Fruit fly (Drosophila melanogaster) whole organism, adult: ENCODE measurements around the gene stac.

ENCODE experiments used
- CG11617 ChIP-seq: fragments of 200-800 bp; sonication (Bioruptor generic); optimal IDR thresholded peaks from 2 replicates; lab custom pipeline; 2017; ENCODE audit warnings: mild to moderate bottlenecking, missing biosample characterization, missing genetic modification reagents, missing genetic modification characterization
- CG12768 ChIP-seq: fragments of 200-800 bp; sonication (Bioruptor generic); optimal IDR thresholded peaks from 2 replicates; lab custom pipeline; 2017; ENCODE audit warnings: missing biosample characterization, missing genetic modification characterization, mild to moderate bottlenecking, moderate library complexity, missing genetic modification reagents
- CG14711 ChIP-seq: fragments of 200-800 bp; sonication (Bioruptor generic); optimal IDR thresholded peaks from 2 replicates; lab custom pipeline; 2018; ENCODE audit warnings: missing biosample characterization, mild to moderate bottlenecking, missing genetic modification characterization, moderate library complexity
- CG1620 ChIP-seq: fragments of 200-800 bp; sonication (Bioruptor generic); optimal IDR thresholded peaks from 2 replicates; lab custom pipeline; 2016; ENCODE audit warnings: missing biosample characterization, missing genetic modification characterization
- CG33017 ChIP-seq: fragments of 200-800 bp; sonication (Bioruptor generic); optimal IDR thresholded peaks from 2 replicates; lab custom pipeline; 2018; ENCODE audit warnings: missing biosample characterization, mild to moderate bottlenecking, missing genetic modification characterization, moderate library complexity
- CG5204 ChIP-seq: fragments of 200-800 bp; sonication (Bioruptor generic); optimal IDR thresholded peaks from 2 replicates; lab custom pipeline; 2016; ENCODE audit warnings: missing biosample characterization, missing genetic modification characterization
- CG7045 ChIP-seq: fragments of 200-800 bp; sonication (Bioruptor generic); optimal IDR thresholded peaks from 2 replicates; lab custom pipeline; 2017; ENCODE audit warnings: missing biosample characterization, mild to moderate bottlenecking, missing genetic modification characterization
- CG7101 ChIP-seq: fragments of 200-800 bp; sonication (Bioruptor generic); optimal IDR thresholded peaks from 2 replicates; lab custom pipeline; 2018; ENCODE audit warnings: missing biosample characterization, mild to moderate bottlenecking, missing genetic modification characterization, moderate library complexity
- Clk ChIP-seq: fragments of 200-800 bp; sonication (Bioruptor generic); optimal IDR thresholded peaks from 2 replicates; lab custom pipeline; 2017; ENCODE audit warnings: missing biosample characterization, missing genetic modification characterization
- Crg-1 ChIP-seq: fragments of 200-800 bp; sonication (Bioruptor generic); optimal IDR thresholded peaks from 2 replicates; lab custom pipeline; 2016; ENCODE audit warnings: missing biosample characterization, missing genetic modification characterization
- Hr96 ChIP-seq: fragments of 200-800 bp; sonication (Bioruptor generic); optimal IDR thresholded peaks from 2 replicates; lab custom pipeline; 2016; ENCODE audit warnings: missing biosample characterization, missing genetic modification characterization
- Mnt ChIP-seq: fragments of 200-800 bp; sonication (Bioruptor generic); optimal IDR thresholded peaks from 2 replicates; lab custom pipeline; 2016; ENCODE audit warnings: missing biosample characterization, mild to moderate bottlenecking, missing genetic modification characterization
- bab1 ChIP-seq: fragments of 200-800 bp; sonication (Bioruptor generic); optimal IDR thresholded peaks from 3 replicates; lab custom pipeline; 2019; ENCODE audit warnings: missing biosample characterization, mild to moderate bottlenecking, missing genetic modification characterization, moderate library complexity
- cic ChIP-seq: fragments of 200-800 bp; sonication (Bioruptor generic); optimal IDR thresholded peaks from 2 replicates; lab custom pipeline; 2017; ENCODE audit warnings: missing biosample characterization, mild to moderate bottlenecking, missing genetic modification characterization, moderate library complexity
- cnc ChIP-seq, 2 experiments: fragments of >200 bp; optimal IDR thresholded peaks; 2 replicates each; lab custom pipeline; 2017
- kay ChIP-seq: fragments of 200-800 bp; sonication (Bioruptor generic); peaks from one replicate; lab custom pipeline; 2016; ENCODE audit warnings: missing biosample characterization, missing genetic modification characterization, borderline replicate concordance
- ovo ChIP-seq: fragments of 200-800 bp; sonication (Bioruptor generic); optimal IDR thresholded peaks from 2 replicates; lab custom pipeline; 2016; ENCODE audit warnings: missing biosample characterization, missing genetic modification characterization
- pad ChIP-seq: fragments of 200-800 bp; sonication (Bioruptor generic); optimal IDR thresholded peaks from 3 replicates; lab custom pipeline; 2017; ENCODE audit warnings: missing biosample characterization, missing genetic modification characterization, mild to moderate bottlenecking, moderate library complexity, missing genetic modification reagents
- tj ChIP-seq: fragments of 200-800 bp; sonication (Bioruptor generic); optimal IDR thresholded peaks from 3 replicates; lab custom pipeline; 2017; ENCODE audit warnings: missing biosample characterization, mild to moderate bottlenecking, missing genetic modification characterization, moderate library complexity
- toe ChIP-seq: fragments of 200-800 bp; sonication (Bioruptor generic); optimal IDR thresholded peaks from 2 replicates; lab custom pipeline; 2016; ENCODE audit warnings: missing biosample characterization, missing genetic modification characterization

stac gene

dm6 chr3R:25027281-25028219, 28.5 kb upstream of the stac start:
- TF ChIP-seq tj (GFP tag; lab: Kevin White, UChicago) (peak; percentile 10), CG11617 (GFP tag; lab: Kevin White, UChicago) (peak; percentile 74), pad (GFP tag; lab: Kevin White, UChicago) (peak; percentile 41), CG14711 (tag; lab: Kevin White, UChicago) (peak; percentile 8), CG33017 (tag; lab: Kevin White, UChicago) (no peak), CG7101 (tag; lab: Kevin White, UChicago) (peak; percentile 42), kay (peak; percentile 95), Clk (GFP tag; lab: Kevin White, UChicago) (no peak), CG1620 (no peak), Mnt (GFP tag; lab: Kevin White, UChicago) (peak; percentile 34), CG7045 (peak; percentile 28), CG12768 (GFP tag; lab: Kevin White, UChicago) (peak; percentile 40)

- TF ChIP-seq CG14711 (tag; lab: Kevin White, UChicago) (no peak), cnc (optimal IDR thresholded peaks at IDR 0.05; lab: Kevin White, UChicago) (peak in 1 of 2 experiments; percentile 56)
Measured at dm6 chr3R:25032686-25033085, 23.4 kb upstream of the stac start.

- no peak for TF ChIP-seq CG7101 (tag; lab: Kevin White, UChicago)
- TF ChIP-seq tj (GFP tag; lab: Kevin White, UChicago), result peak; percentile 98
- no peak for TF ChIP-seq cnc (optimal IDR thresholded peaks at IDR 0.05; lab: Kevin White, UChicago)
- no peak for TF ChIP-seq CG12768 (GFP tag; lab: Kevin White, UChicago)
- peak; percentile 64 for TF ChIP-seq bab1
- no peak for TF ChIP-seq CG14711 (tag; lab: Kevin White, UChicago)
- TF ChIP-seq CG5204 (GFP tag; lab: Kevin White, UChicago), result no peak
- no peak for TF ChIP-seq CG7045
- TF ChIP-seq CG11617 (GFP tag; lab: Kevin White, UChicago), result peak; percentile 31
- peak; percentile 35 for TF ChIP-seq Mnt (GFP tag; lab: Kevin White, UChicago)
- no peak for TF ChIP-seq Crg-1
- no peak for TF ChIP-seq CG33017 (tag; lab: Kevin White, UChicago)
- TF ChIP-seq ovo (GFP tag; lab: Kevin White, UChicago), result no peak
- TF ChIP-seq Hr96, result no peak
- no peak for TF ChIP-seq CG1620
- peak; percentile 39 for TF ChIP-seq cic (GFP tag; lab: Kevin White, UChicago)
- no peak for TF ChIP-seq pad (GFP tag; lab: Kevin White, UChicago)
- no peak for TF ChIP-seq kay
- TF ChIP-seq Clk (GFP tag; lab: Kevin White, UChicago), result no peak
- TF ChIP-seq toe, result no peak
Measured at dm6 chr3R:25033142-25033586, 22.9 kb upstream of the stac start, which contains the start of gene Smg6. Gene Smg6 (minus strand): TSS chr3R:25033465.

- TF ChIP-seq toe (no peak), Mnt (GFP tag; lab: Kevin White, UChicago) (no peak), kay (no peak), CG12768 (GFP tag; lab: Kevin White, UChicago) (no peak), CG14711 (tag; lab: Kevin White, UChicago) (no peak), CG33017 (tag; lab: Kevin White, UChicago) (no peak), CG11617 (GFP tag; lab: Kevin White, UChicago) (no peak)
Measured at dm6 chr3R:25036644-25037043, 19.4 kb upstream of the stac start, which contains the start of gene CG31115. Gene CG31115 (plus strand): TSS chr3R:25036944.

- peak; percentile 1 for TF ChIP-seq CG12768 (GFP tag; lab: Kevin White, UChicago)
- peak; percentile 65 for TF ChIP-seq CG1620
- no peak for TF ChIP-seq toe
- TF ChIP-seq Crg-1, result peak; percentile 35
- no peak for TF ChIP-seq CG5204 (GFP tag; lab: Kevin White, UChicago)
- peak; percentile 40 for TF ChIP-seq CG7101 (tag; lab: Kevin White, UChicago)
- no peak for TF ChIP-seq CG33017 (tag; lab: Kevin White, UChicago)
- TF ChIP-seq kay, result no peak
- no peak for TF ChIP-seq tj (GFP tag; lab: Kevin White, UChicago)
- peak; percentile 58 for TF ChIP-seq Mnt (GFP tag; lab: Kevin White, UChicago)
- TF ChIP-seq Clk (GFP tag; lab: Kevin White, UChicago), result peak; percentile 30
- no peak for TF ChIP-seq Hr96
- no peak for TF ChIP-seq ovo (GFP tag; lab: Kevin White, UChicago)
- peak; percentile 55 for TF ChIP-seq pad (GFP tag; lab: Kevin White, UChicago)
- TF ChIP-seq cnc (optimal IDR thresholded peaks at IDR 0.05; lab: Kevin White, UChicago), result no peak
- TF ChIP-seq bab1, result peak; percentile 30
- no peak for TF ChIP-seq cic (GFP tag; lab: Kevin White, UChicago)
- no peak for TF ChIP-seq CG7045
- TF ChIP-seq CG14711 (tag; lab: Kevin White, UChicago), result peak; percentile 25
- TF ChIP-seq CG11617 (GFP tag; lab: Kevin White, UChicago), result peak; percentile 46
Measured at dm6 chr3R:25039028-25039476, 17.0 kb upstream of the stac start, which contains the start of the genes Ythdf and bai. Gene Ythdf (minus strand): TSS chr3R:25039249. Gene bai (plus strand): TSS chr3R:25039374.
